Fruit fly (Drosophila melanogaster): ENCODE results near the gene CG6013.
A peak's percentile ranks its signal among the peaks of the same experiment; 100 is the strongest.

CG6013 gene

dm6 chr3R:19017318-19018043, 13.8 kb upstream of the CG6013 start (continued):
- no peak for TF ChIP-seq tup (GFP tag; optimal IDR thresholded peaks at IDR 0.05)
- TF ChIP-seq stc (GFP tag; IDR thresholded peaks at IDR 0.05) = no peak
- TF ChIP-seq lab (GFP tag; optimal IDR thresholded peaks at IDR 0.05) = no peak
- TF ChIP-seq sr (GFP tag; IDR thresholded peaks at IDR 0.05) = peak; percentile 51; the same call in 2 of the 3 replicates
- TF ChIP-seq GATAe (GFP tag; conservative IDR thresholded peaks at IDR 0.05) = no peak
- TF ChIP-seq E2f2 (GFP tag; IDR thresholded peaks at IDR 0.05) = peak; percentile 64
- peak; percentile 83 for TF ChIP-seq CG10431 (GFP tag; optimal IDR thresholded peaks at IDR 0.05)
- peak; percentile 98 for TF ChIP-seq CG15514 (GFP tag; optimal IDR thresholded peaks at IDR 0.05)
- 0 out of 3 replicates have a peak, but pooled peaks have one; percentile 31 for TF ChIP-seq ci (GFP tag; IDR thresholded peaks at IDR 0.05)
- peak; percentile 47 for TF ChIP-seq Rfx (GFP tag; IDR thresholded peaks at IDR 0.05)
- peak; percentile 26 for TF ChIP-seq pzg (GFP tag; optimal IDR thresholded peaks at IDR 0.05)
- no peak for TF ChIP-seq CG9817 (tag; optimal IDR thresholded peaks at IDR 0.05)
- no peak for TF ChIP-seq Vsx1 (GFP tag; optimal IDR thresholded peaks at IDR 0.05)
- TF ChIP-seq CG42726 (GFP tag; IDR thresholded peaks at IDR 0.05; ENCODE audit: partially characterized antibody) = no peak
- TF ChIP-seq CG32532 (GFP tag; IDR thresholded peaks at IDR 0.05) = peak; percentile 18; the same call in 1 of the 2 replicates
- TF ChIP-seq pros (GFP tag; optimal IDR thresholded peaks at IDR 0.05) = peak; percentile 80
- TF ChIP-seq Ada2b (GFP tag; IDR thresholded peaks at IDR 0.05) = no peak
- peak; percentile 34; the same call in 1 of the 2 replicates for TF ChIP-seq Bgb (GFP tag; IDR thresholded peaks at IDR 0.05; ENCODE audit: partially characterized antibody)
- TF ChIP-seq pita (GFP tag; optimal IDR thresholded peaks at IDR 0.05) = peak; percentile 18
- peak; percentile 84 for TF ChIP-seq CG9437 (GFP tag; optimal IDR thresholded peaks at IDR 0.05)
- peak; percentile 19 for TF ChIP-seq da (GFP tag; optimal IDR thresholded peaks at IDR 0.05)
- peak; percentile 53; the same call in 1 of the 3 replicates for TF ChIP-seq ase (GFP tag; IDR thresholded peaks at IDR 0.05)
- TF ChIP-seq CG16815 (GFP tag; optimal IDR thresholded peaks at IDR 0.05) = no peak
- TF ChIP-seq Nf-YC (tag; optimal IDR thresholded peaks at IDR 0.05) = peak; percentile 44
- TF ChIP-seq Med (GFP tag) = peak; percentile 61
- peak in 1 of 2 experiments; percentile 48 for TF ChIP-seq Pdp1 (GFP tag; optimal IDR thresholded peaks at IDR 0.05)
- peak; percentile 7 for TF ChIP-seq scrt (GFP tag; optimal IDR thresholded peaks at IDR 0.05)
- no peak for TF ChIP-seq bigmax (GFP tag; optimal IDR thresholded peaks at IDR 0.05)
- TF ChIP-seq ewg (GFP tag; optimal IDR thresholded peaks at IDR 0.05) = peak; percentile 95
- peak; percentile 85 for TF ChIP-seq CTCF (GFP tag; optimal IDR thresholded peaks at IDR 0.05)
- TF ChIP-seq chinmo (GFP tag; IDR thresholded peaks at IDR 0.05; ENCODE audit: partially characterized antibody) = 0 out of 4 replicates have a peak, but pooled peaks have one; percentile 39

- TF ChIP-seq CG2202 (tag; optimal IDR thresholded peaks at IDR 0.05) (no peak), Camta (GFP tag; optimal IDR thresholded peaks at IDR 0.05) (peak; percentile 16), wdn (GFP tag; IDR thresholded peaks at IDR 0.05) (0 out of 2 replicates have a peak, but pooled peaks have one; percentile 6), Vsx1 (GFP tag; optimal IDR thresholded peaks at IDR 0.05) (no peak), MTF-1 (GFP tag; optimal IDR thresholded peaks at IDR 0.05; ENCODE audit: borderline replicate concordance) (no peak), CG11085 (GFP tag; IDR thresholded peaks at IDR 0.05) (peak; percentile 67; the same call in 1 of the 2 replicates), CG4854 (GFP tag; optimal IDR thresholded peaks at IDR 0.05) (no peak), MBD-R2 (GFP tag; IDR thresholded peaks at IDR 0.05) (peak; percentile 99), CG7556 (GFP tag; optimal IDR thresholded peaks at IDR 0.05) (no peak), fru (optimal IDR thresholded peaks at IDR 0.05) (no peak), sr (GFP tag; IDR thresholded peaks at IDR 0.05) (0 out of 3 replicates have a peak, but pooled peaks have one; percentile 18), crc (GFP tag; optimal IDR thresholded peaks at IDR 0.05) (no peak), bcd (GFP tag; optimal IDR thresholded peaks at IDR 0.05) (no peak), caup (GFP tag; optimal IDR thresholded peaks at IDR 0.05; ENCODE audit: severe bottlenecking) (peak; percentile 25), Bteb2 (GFP tag; optimal IDR thresholded peaks at IDR 0.05) (peak; percentile 64), CG8944 (GFP tag; optimal IDR thresholded peaks at IDR 0.05) (no peak), CG9797 (GFP tag; optimal IDR thresholded peaks at IDR 0.05) (peak; percentile 33), Hr39 (optimal IDR thresholded peaks at IDR 0.05) (no peak), zen (tag; optimal IDR thresholded peaks at IDR 0.05) (no peak), CG8089 (GFP tag; optimal IDR thresholded peaks at IDR 0.05) (peak; percentile 52), sisA (GFP tag; IDR thresholded peaks at IDR 0.05) (peak; percentile 70)
Observed at dm6 chr3R:19023862-19024261, 7.4 kb upstream of the CG6013 start, which contains the start of the genes CG6005 and CG14286. Gene CG6005, minus strand, starts transcription at chr3R:19024030. Gene CG14286, plus strand, starts transcription at chr3R:19024092.

Measured in whole organism, embryonic.